Fruit fly (Drosophila melanogaster) whole organism, embryonic: Measurements from ENCODE around the gene CG10725.

Experiments
- Atf3 ChIP-seq: fragments of 200-800 bp; sonication (Bioruptor generic); optimal IDR thresholded peaks from 3 replicates; lab custom pipeline; 2016; ENCODE audit warnings: missing biosample characterization, missing genetic modification characterization
- B-H2 ChIP-seq: fragments of 200-800 bp; sonication (Bioruptor generic); optimal IDR thresholded peaks from 2 replicates; lab custom pipeline; 2018; ENCODE audit warnings: missing biosample characterization, mild to moderate bottlenecking, missing genetic modification characterization
- CG10147 ChIP-seq: fragments of 200-800 bp; sonication (Bioruptor generic); optimal IDR thresholded peaks from 2 replicates; lab custom pipeline; 2019; ENCODE audit warnings: missing biosample characterization, mild to moderate bottlenecking, missing genetic modification characterization, moderate library complexity
- CG10565 ChIP-seq: fragments of 200-800 bp; sonication (Bioruptor generic); optimal IDR thresholded peaks from 3 replicates; lab custom pipeline; 2016; ENCODE audit warnings: missing biosample characterization, mild to moderate bottlenecking, missing genetic modification characterization
- CG1233 ChIP-seq: fragments of 200-800 bp; sonication (Bioruptor generic); optimal IDR thresholded peaks from 4 replicates; lab custom pipeline; 2018; ENCODE audit warnings: missing biosample characterization, mild to moderate bottlenecking, missing genetic modification characterization
- CG12391 ChIP-seq: fragments of 200-800 bp; sonication (Bioruptor generic); optimal IDR thresholded peaks from 3 replicates; lab custom pipeline; 2018; ENCODE audit warnings: missing biosample characterization, mild to moderate bottlenecking, missing genetic modification characterization, moderate library complexity
- CG12769 ChIP-seq: fragments of 200-800 bp; sonication (Bioruptor generic); optimal IDR thresholded peaks from 2 replicates; lab custom pipeline; 2019; ENCODE audit warnings: missing biosample characterization, mild to moderate bottlenecking, missing genetic modification characterization, moderate library complexity
- CG13775 ChIP-seq: fragments of 200-800 bp; sonication (Bioruptor generic); optimal IDR thresholded peaks from 3 replicates; lab custom pipeline; 2017; ENCODE audit warnings: missing biosample characterization, mild to moderate bottlenecking, missing genetic modification characterization
- CG15514 ChIP-seq: fragments of 200-800 bp; sonication (Bioruptor generic); optimal IDR thresholded peaks from 3 replicates; lab custom pipeline; 2017; ENCODE audit warnings: missing biosample characterization, missing genetic modification characterization, mild to moderate bottlenecking, moderate library complexity, missing genetic modification reagents
- CG16815 ChIP-seq: fragments of 200-800 bp; sonication (Bioruptor generic); optimal IDR thresholded peaks from 3 replicates; lab custom pipeline; 2017; ENCODE audit warnings: missing biosample characterization, mild to moderate bottlenecking, missing genetic modification characterization
- CG17568 ChIP-seq: fragments of 200-800 bp; sonication (Bioruptor generic); optimal IDR thresholded peaks from 2 replicates; lab custom pipeline; 2018; ENCODE audit warnings: missing biosample characterization, mild to moderate bottlenecking, missing genetic modification characterization, moderate library complexity
- CG2889 ChIP-seq: fragments of 200-800 bp; sonication (Bioruptor generic); IDR thresholded peaks from 3 replicates; pipeline ENCODE4 v1.3.6; 2022; ENCODE audit warnings: missing biosample characterization, missing genetic modification characterization
- CG3407 ChIP-seq: fragments of 200-800 bp; sonication (Bioruptor generic); optimal IDR thresholded peaks from 2 replicates; lab custom pipeline; 2018; ENCODE audit warnings: missing biosample characterization, mild to moderate bottlenecking, missing genetic modification characterization
- CG34422 ChIP-seq: fragments of 200-800 bp; sonication (Bioruptor generic); IDR thresholded peaks from 3 replicates; pipeline ENCODE4 v1.3.6; 2022; ENCODE audit warnings: missing biosample characterization, missing genetic modification characterization
- CG3726 ChIP-seq: fragments of 200-800 bp; sonication (Bioruptor generic); IDR thresholded peaks from 3 replicates; pipeline ENCODE4, ENCODE4 v1.3.6; 2022; ENCODE audit warnings: missing biosample characterization, missing genetic modification characterization
- CG4360 ChIP-seq: fragments of 200-800 bp; sonication (Bioruptor generic); IDR thresholded peaks from 2 replicates; pipeline ENCODE4 v1.3.6; 2022; ENCODE audit warnings: missing biosample characterization, missing genetic modification characterization
- CG6791 ChIP-seq: fragments of 200-800 bp; sonication (Bioruptor generic); IDR thresholded peaks from 3 replicates; pipeline ENCODE4 v1.3.6; 2022; ENCODE audit warnings: missing biosample characterization, missing genetic modification characterization; ENCODE audit not compliant: partially characterized antibody
- CG7987 ChIP-seq: fragments of 200-800 bp; sonication (Bioruptor generic); optimal IDR thresholded peaks from 2 replicates; lab custom pipeline; 2018; ENCODE audit warnings: missing biosample characterization, mild to moderate bottlenecking, missing genetic modification characterization, moderate library complexity
- CG9727 ChIP-seq: fragments of 200-800 bp; sonication (Bioruptor generic); optimal IDR thresholded peaks from 3 replicates; lab custom pipeline; 2017; ENCODE audit warnings: missing biosample characterization, mild to moderate bottlenecking, missing genetic modification characterization
- Dbx ChIP-seq: fragments of 200-800 bp; sonication (Bioruptor generic); IDR thresholded peaks from 3 replicates; pipeline ENCODE4 v1.3.6; 2022; ENCODE audit warnings: missing biosample characterization, missing genetic modification characterization
- Dref ChIP-seq: fragments of 200-800 bp; sonication (Bioruptor generic); IDR thresholded peaks from 2 replicates; pipeline ENCODE4 v1.3.6; 2022; ENCODE audit warnings: missing biosample characterization, missing genetic modification characterization
- E2f1 ChIP-seq: fragments of 200-800 bp; sonication (Bioruptor generic); IDR thresholded peaks from 2 replicates; pipeline ENCODE4 v1.3.6; 2022; ENCODE audit warnings: missing biosample characterization, missing genetic modification characterization
- ERR ChIP-seq: fragments of 200-800 bp; sonication (Bioruptor generic); optimal IDR thresholded peaks from 2 replicates; lab custom pipeline; 2016; ENCODE audit warnings: missing biosample characterization, missing genetic modification characterization
- Hsf ChIP-seq: fragments of 200-800 bp; sonication (Bioruptor generic); optimal IDR thresholded peaks from 3 replicates; lab custom pipeline; 2016; ENCODE audit warnings: missing biosample characterization, missing genetic modification characterization
- MBD-R2 ChIP-seq: fragments of 200-800 bp; sonication (Bioruptor generic); IDR thresholded peaks from 2 replicates; pipeline ENCODE4 v1.3.6; 2022; ENCODE audit warnings: missing biosample characterization, missing genetic modification characterization
- Meics ChIP-seq: fragments of 200-800 bp; sonication (Bioruptor generic); optimal IDR thresholded peaks from 2 replicates; lab custom pipeline; 2017; ENCODE audit warnings: missing biosample characterization, mild to moderate bottlenecking, missing genetic modification characterization
- Neu2 ChIP-seq: fragments of 200-800 bp; sonication (Bioruptor generic); optimal IDR thresholded peaks from 3 replicates; lab custom pipeline; 2016; ENCODE audit warnings: missing biosample characterization, missing genetic modification characterization, borderline replicate concordance
- Spps ChIP-seq: fragments of 200-800 bp; sonication (Bioruptor generic); optimal IDR thresholded peaks from 2 replicates; lab custom pipeline; 2018; ENCODE audit warnings: missing biosample characterization, mild to moderate bottlenecking, missing genetic modification characterization
- TFAM ChIP-seq: fragments of 200-800 bp; sonication (Bioruptor generic); optimal IDR thresholded peaks from 2 replicates; lab custom pipeline; 2017; ENCODE audit warnings: missing biosample characterization, missing genetic modification characterization, inconsistent platforms
- ap ChIP-seq: fragments of 200-800 bp; sonication (Bioruptor generic); IDR thresholded peaks from 2 replicates; pipeline ENCODE4 v1.3.6; 2022; ENCODE audit warnings: missing biosample characterization, missing genetic modification characterization
- ato ChIP-seq: fragments of 200-800 bp; sonication (Bioruptor generic); IDR thresholded peaks from 2 replicates; pipeline ENCODE4 v1.3.6; 2022; ENCODE audit warnings: missing biosample characterization, missing genetic modification characterization; ENCODE audit not compliant: partially characterized antibody
- az2 ChIP-seq: fragments of 200-800 bp; sonication (Bioruptor generic); optimal IDR thresholded peaks from 3 replicates; lab custom pipeline; 2016; ENCODE audit warnings: missing biosample characterization, missing genetic modification characterization
- chinmo ChIP-seq: fragments of 200-800 bp; sonication (Bioruptor generic); IDR thresholded peaks from 4 replicates; pipeline ENCODE4 v1.3.6; 2022; ENCODE audit warnings: missing biosample characterization, missing genetic modification characterization; ENCODE audit not compliant: partially characterized antibody
- dati ChIP-seq: fragments of 200-800 bp; sonication (Bioruptor generic); IDR thresholded peaks from 2 replicates; pipeline ENCODE4 v1.3.6; 2022; ENCODE audit warnings: missing biosample characterization, missing genetic modification characterization
- ftz-f1 ChIP-seq: fragments of 200-800 bp; sonication (Bioruptor generic); optimal IDR thresholded peaks from 2 replicates; lab custom pipeline; 2016; ENCODE audit warnings: missing biosample characterization, missing genetic modification characterization
- gem ChIP-seq: fragments of 200-800 bp; sonication (Bioruptor generic); optimal IDR thresholded peaks from 2 replicates; lab custom pipeline; 2019; ENCODE audit warnings: missing biosample characterization, mild to moderate bottlenecking, missing genetic modification characterization, moderate library complexity
- gfzf ChIP-seq: fragments of 200-800 bp; sonication (Bioruptor generic); optimal IDR thresholded peaks from 2 replicates; lab custom pipeline; 2016; ENCODE audit warnings: missing biosample characterization, mild to moderate bottlenecking, missing genetic modification characterization, moderate library complexity
- gro ChIP-seq: fragments of 200-800 bp; sonication (Bioruptor generic); optimal IDR thresholded peaks from 2 replicates; lab custom pipeline; 2016; ENCODE audit warnings: missing biosample characterization, missing genetic modification characterization
- knrl ChIP-seq: fragments of 200-800 bp; sonication (Bioruptor generic); IDR thresholded peaks from 3 replicates; pipeline ENCODE4 v1.3.6; 2022; ENCODE audit warnings: missing biosample characterization, missing genetic modification characterization; ENCODE audit not compliant: partially characterized antibody
- mam ChIP-seq: fragments of 200-800 bp; sonication (Bioruptor generic); optimal IDR thresholded peaks from 3 replicates; lab custom pipeline; 2016; ENCODE audit warnings: missing biosample characterization, missing genetic modification characterization
- pum ChIP-seq: fragments of 200-800 bp; sonication (Bioruptor generic); optimal IDR thresholded peaks from 2 replicates; lab custom pipeline; 2016; ENCODE audit warnings: missing biosample characterization, missing genetic modification characterization
- rib ChIP-seq: fragments of 200-800 bp; sonication (Bioruptor generic); IDR thresholded peaks from 2 replicates; pipeline ENCODE4 v1.3.6; 2022; ENCODE audit warnings: missing biosample characterization, missing genetic modification characterization
- sens ChIP-seq: fragments of 200-800 bp; sonication (Bioruptor generic); peaks from one replicate; lab custom pipeline; 2016; ENCODE audit warnings: missing biosample characterization, missing genetic modification characterization
- sima ChIP-seq: fragments of 200-800 bp; sonication (Bioruptor generic); optimal IDR thresholded peaks from 2 replicates; lab custom pipeline; 2016; ENCODE audit warnings: missing biosample characterization, missing genetic modification characterization
- slbo ChIP-seq: fragments of 200-800 bp; sonication (Bioruptor generic); IDR thresholded peaks from 2 replicates; pipeline ENCODE4 v1.3.6; 2022; ENCODE audit warnings: missing biosample characterization, missing genetic modification characterization
- stwl ChIP-seq: fragments of 200-800 bp; sonication (Bioruptor generic); optimal IDR thresholded peaks from 3 replicates; lab custom pipeline; 2018; ENCODE audit warnings: missing biosample characterization, mild to moderate bottlenecking, missing genetic modification characterization, moderate library complexity
- tin ChIP-seq: fragments of 200-800 bp; sonication (Bioruptor generic); optimal IDR thresholded peaks from 3 replicates; lab custom pipeline; 2016; ENCODE audit warnings: missing biosample characterization, missing genetic modification characterization
- trem ChIP-seq: fragments of 200-800 bp; optimal IDR thresholded peaks from 3 replicates; lab custom pipeline; 2019; ENCODE audit warnings: missing biosample characterization, mild to moderate bottlenecking, missing genetic modification characterization, moderate library complexity
- tup ChIP-seq: fragments of 200-800 bp; sonication (Bioruptor generic); optimal IDR thresholded peaks from 2 replicates; lab custom pipeline; 2016; ENCODE audit warnings: missing biosample characterization, mild to moderate bottlenecking, missing genetic modification characterization, moderate library complexity

Gene CG10725

DNA sequence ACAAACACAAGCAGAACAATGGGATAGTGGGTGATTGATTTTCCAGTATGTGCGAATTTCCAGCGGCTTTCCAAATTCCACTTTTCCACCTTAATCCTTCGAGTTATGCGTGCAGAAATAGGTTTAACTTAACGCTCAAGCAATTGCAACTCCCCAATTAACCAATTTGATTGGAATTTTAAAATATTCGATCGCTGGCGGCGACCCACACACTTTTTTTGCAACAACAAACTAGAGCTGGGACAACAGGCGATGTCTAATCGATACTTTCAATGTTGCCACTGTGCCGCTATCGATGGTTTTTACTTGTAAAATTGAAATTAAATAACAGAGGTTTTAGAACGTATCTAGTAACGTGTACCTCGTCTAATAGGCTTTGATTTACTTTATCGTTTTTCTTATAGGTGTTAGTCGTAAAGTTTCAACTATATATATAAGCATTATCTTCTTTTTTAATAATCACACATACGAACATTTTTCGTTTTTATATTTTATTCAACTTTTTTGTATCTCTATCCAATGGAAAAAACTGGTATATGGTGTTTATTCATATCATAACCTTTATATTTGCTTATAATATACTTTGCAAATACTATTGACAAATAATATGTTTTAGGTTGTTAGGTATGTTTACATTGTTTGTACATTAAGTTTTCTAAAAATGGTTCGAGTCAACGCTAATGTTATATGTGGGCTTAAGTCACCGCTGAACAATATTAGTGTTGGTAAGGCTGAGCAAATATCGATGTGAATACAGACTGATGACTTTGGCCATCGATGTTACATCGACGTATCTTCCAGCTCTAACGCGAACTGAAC lies 48.5 kb downstream of the CG10725 start, which contains the start of the genes Abp1 and Tgi (continued):
- TF ChIP-seq CG6791, result peak; percentile 90
- no peak for TF ChIP-seq CG13775
- TF ChIP-seq MBD-R2 (GFP tag; lab: Robert Waterston, UW), result peak; percentile 79
- no peak for TF ChIP-seq CG16815 (GFP tag; lab: Kevin White, UChicago)
- TF ChIP-seq Meics (GFP tag; lab: Kevin White, UChicago), result no peak
- peak; percentile 79 for TF ChIP-seq knrl
- no peak for TF ChIP-seq Atf3 (GFP tag; lab: Kevin White, UChicago)
- TF ChIP-seq CG15514 (GFP tag; lab: Kevin White, UChicago), result peak; percentile 87
- TF ChIP-seq gem, result peak; percentile 47
- TF ChIP-seq Dref (GFP tag; lab: Robert Waterston, UW), result peak; percentile 93
- no peak for TF ChIP-seq trem (tag; lab: Kevin White, UChicago)
- peak; percentile 6 for TF ChIP-seq CG9727
- TF ChIP-seq E2f1, result no peak
- no peak for TF ChIP-seq dati (GFP tag; lab: Robert Waterston, UW)
- TF ChIP-seq CG34422 (GFP tag; lab: Robert Waterston, UW), result peak; percentile 68; the same call in 1 of the 3 replicates
- peak; percentile 80; the same call in 2 of the 4 replicates for TF ChIP-seq chinmo
- TF ChIP-seq ato, result peak; percentile 79
- TF ChIP-seq Spps, result no peak
- peak; percentile 33 for TF ChIP-seq stwl (tag; lab: Kevin White, UChicago)
- peak; percentile 65 for TF ChIP-seq CG12769
- no peak for TF ChIP-seq CG17568 (GFP tag; lab: Kevin White, UChicago)
- peak; percentile 25 for TF ChIP-seq tin
- TF ChIP-seq rib (GFP tag; lab: Robert Waterston, UW), result peak; percentile 66; the same call in 1 of the 2 replicates
- TF ChIP-seq tup, result no peak
- peak; percentile 45 for TF ChIP-seq gfzf (GFP tag; lab: Kevin White, UChicago)
- no peak for TF ChIP-seq CG3407 (GFP tag; lab: Kevin White, UChicago)
- TF ChIP-seq Neu2 (GFP tag; lab: Kevin White, UChicago), result no peak
- TF ChIP-seq ap (GFP tag; lab: Robert Waterston, UW), result no peak
- peak; percentile 54; the same call in 2 of the 3 replicates for TF ChIP-seq Dbx (GFP tag; lab: Robert Waterston, UW)
- no peak for TF ChIP-seq CG1233 (GFP tag; lab: Kevin White, UChicago)
- peak; percentile 3 for TF ChIP-seq pum (GFP tag; lab: Kevin White, UChicago)
- TF ChIP-seq Hsf, result peak; percentile 35
- peak; percentile 47 for TF ChIP-seq sens
- TF ChIP-seq B-H2 (GFP tag; lab: Kevin White, UChicago), result peak; percentile 72
- TF ChIP-seq TFAM, result no peak
- no peak for TF ChIP-seq CG3726 (GFP tag; lab: Robert Waterston, UW)
- TF ChIP-seq mam (GFP tag; lab: Kevin White, UChicago), result peak; percentile 72
- TF ChIP-seq sima (GFP tag; lab: Kevin White, UChicago), result no peak
- peak; percentile 72 for TF ChIP-seq slbo
- TF ChIP-seq CG2889 (GFP tag; lab: Robert Waterston, UW), result no peak
- TF ChIP-seq ftz-f1 (GFP tag; lab: Kevin White, UChicago), result no peak
- peak; percentile 36 for TF ChIP-seq gro
- TF ChIP-seq CG10147 (GFP tag; lab: Kevin White, UChicago), result no peak
- TF ChIP-seq CG7987 (GFP tag; lab: Kevin White, UChicago), result no peak
- no peak for TF ChIP-seq CG10565 (GFP tag; lab: Kevin White, UChicago)
- peak; percentile 7 for TF ChIP-seq az2
- TF ChIP-seq CG4360 (GFP tag; lab: Robert Waterston, UW), result peak; percentile 75
- TF ChIP-seq ERR (GFP tag; lab: Kevin White, UChicago), result peak; percentile 2
- TF ChIP-seq CG12391, result peak; percentile 60
